Worm (Caenorhabditis elegans): ENCODE results near the gene R02F2.4.

DNA sequence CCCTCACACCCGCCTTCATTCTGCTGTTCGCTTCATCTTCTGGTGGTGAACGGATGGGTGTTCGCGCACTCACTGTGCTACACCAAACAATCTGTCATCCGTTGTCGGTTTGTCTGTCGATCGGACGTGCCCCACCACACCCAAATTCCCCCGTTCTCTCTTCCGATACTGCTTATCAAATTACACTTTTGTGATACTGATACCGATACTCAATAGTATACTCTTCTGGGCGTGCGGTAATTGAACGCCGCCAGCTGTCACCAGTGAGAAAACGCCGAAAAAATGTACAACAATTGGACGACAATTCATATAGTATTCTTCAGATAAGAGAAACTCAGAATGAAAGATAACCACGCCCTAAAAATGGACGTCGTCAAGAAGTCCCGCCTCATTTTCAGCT is 46.0 kb upstream of the R02F2.4 start:
- TF ChIP-seq nhr-11 (tag; optimal IDR thresholded peaks at IDR 0.05) = no peak
- no peak for TF ChIP-seq ceh-2 (tag; optimal IDR thresholded peaks at IDR 0.05)
- TF ChIP-seq elt-2 (tag; optimal IDR thresholded peaks at IDR 0.05) = peak; percentile 13
- TF ChIP-seq hlh-13 (GFP tag; optimal IDR thresholded peaks at IDR 0.05) = no peak
- TF ChIP-seq dve-1 (tag; optimal IDR thresholded peaks at IDR 0.05) = no peak
